Worm (Caenorhabditis elegans) whole organism, mixed stage, embryonic: ENCODE measurements around the gene sknr-1.
A peak's percentile ranks its signal among the peaks of the same experiment; 100 is the strongest.
"Not testable (repeated sequence)": the region's sequence is repeated elsewhere in the genome, so short reads cannot be mapped to it uniquely, and the experiment has no call there.

Experiments
- M03D4.4 ChIP-seq: sonication (generic microtip); optimal IDR thresholded peaks from 2 replicates; lab custom pipeline; 2017; ENCODE audit warnings: mild to moderate bottlenecking, missing genetic modification characterization, missing compliant biosample characterization
- bed-3 ChIP-seq: fragments of 200-800 bp; sonication (Bioruptor generic); optimal IDR thresholded peaks from 3 replicates; lab custom pipeline; 2018; ENCODE audit warnings: mild to moderate bottlenecking, missing genetic modification characterization, moderate library complexity, missing compliant biosample characterization
- blmp-1 ChIP-seq: fragments of 150-350 bp; optimal IDR thresholded peaks from 2 replicates; lab custom pipeline; 2014; ENCODE audit warnings: missing biosample characterization, missing genetic modification characterization
- ceh-39 ChIP-seq: fragments of 150-350 bp; optimal IDR thresholded peaks from 2 replicates; lab custom pipeline; 2014; ENCODE audit warnings: missing biosample characterization, missing genetic modification characterization
- ceh-43 ChIP-seq: fragments of 200-800 bp; sonication (Bioruptor generic); optimal IDR thresholded peaks from 2 replicates; lab custom pipeline; 2018; ENCODE audit warnings: mild to moderate bottlenecking, missing genetic modification characterization, moderate library complexity, missing compliant biosample characterization
- ceh-83 ChIP-seq: fragments of 200-800 bp; sonication (Bioruptor generic); optimal IDR thresholded peaks from 2 replicates; lab custom pipeline; 2018; ENCODE audit warnings: mild to moderate bottlenecking, missing genetic modification characterization, missing compliant biosample characterization
- ces-1 ChIP-seq: fragments of 150-350 bp; optimal IDR thresholded peaks from 2 replicates; lab custom pipeline; 2014; ENCODE audit warnings: missing biosample characterization, missing genetic modification reagents, missing genetic modification characterization
- cnd-1 ChIP-seq: fragments of 200-800 bp; sonication (Bioruptor generic); optimal IDR thresholded peaks from 2 replicates; lab custom pipeline; 2018; ENCODE audit warnings: mild to moderate bottlenecking, missing genetic modification characterization, missing compliant biosample characterization
- drap-1 ChIP-seq: fragments of 200-800 bp; sonication (Bioruptor generic); optimal IDR thresholded peaks from 3 replicates; lab custom pipeline; 2018; ENCODE audit warnings: mild to moderate bottlenecking, missing genetic modification characterization, missing compliant biosample characterization
- elt-1 ChIP-seq: sonication (generic microtip); optimal IDR thresholded peaks from 2 replicates; lab custom pipeline; 2017; ENCODE audit warnings: missing genetic modification characterization, mild to moderate bottlenecking, missing compliant biosample characterization, antibody characterized with exemption, moderate library complexity, borderline replicate concordance; ENCODE audit not compliant: insufficient read depth
- elt-3 ChIP-seq: fragments of 150-350 bp; optimal IDR thresholded peaks from 2 replicates; lab custom pipeline; 2014; ENCODE audit warnings: missing biosample characterization, missing genetic modification characterization
- flh-1 ChIP-seq: fragments of 200-800 bp; sonication (Bioruptor generic); optimal IDR thresholded peaks from 2 replicates; lab custom pipeline; 2018; ENCODE audit warnings: mild to moderate bottlenecking, missing genetic modification characterization, moderate library complexity, missing compliant biosample characterization
- ham-2 ChIP-seq: fragments of 200-800 bp; sonication (Bioruptor generic); optimal IDR thresholded peaks from 2 replicates; lab custom pipeline; 2018; ENCODE audit warnings: mild to moderate bottlenecking, missing genetic modification characterization, missing compliant biosample characterization
- hlh-1 ChIP-seq: fragments of 150-350 bp; optimal IDR thresholded peaks from 2 replicates; lab custom pipeline; 2014; ENCODE audit warnings: missing biosample characterization, missing genetic modification reagents, missing genetic modification characterization
- lin-13 ChIP-seq: fragments of 150-350 bp; optimal IDR thresholded peaks from 2 replicates; lab custom pipeline; 2014; ENCODE audit warnings: missing biosample characterization, missing genetic modification characterization
- lin-32 ChIP-seq: fragments of 200-800 bp; sonication (Bioruptor generic); optimal IDR thresholded peaks from 2 replicates; lab custom pipeline; 2018; ENCODE audit warnings: mild to moderate bottlenecking, missing genetic modification characterization, missing compliant biosample characterization
- lsy-2 ChIP-seq: fragments of 150-350 bp; optimal IDR thresholded peaks from 2 replicates; lab custom pipeline; 2014; ENCODE audit warnings: missing biosample characterization, missing genetic modification characterization
- mab-5 ChIP-seq: fragments of 150-350 bp; optimal IDR thresholded peaks from 2 replicates; lab custom pipeline; 2014; ENCODE audit warnings: missing biosample characterization, missing genetic modification characterization
- mep-1 ChIP-seq: fragments of 150-350 bp; optimal IDR thresholded peaks from 2 replicates; lab custom pipeline; 2017; ENCODE audit warnings: missing biosample characterization, missing genetic modification reagents, missing genetic modification characterization, inconsistent platforms
- mls-2 ChIP-seq: sonication (generic microtip); optimal IDR thresholded peaks from 2 replicates; lab custom pipeline; 2016; ENCODE audit warnings: mild to moderate bottlenecking, missing genetic modification characterization, moderate library complexity, missing compliant biosample characterization
- nhr-12 ChIP-seq: fragments of 150-350 bp; optimal IDR thresholded peaks from 2 replicates; lab custom pipeline; 2014; ENCODE audit warnings: missing biosample characterization, missing genetic modification characterization
- nhr-2 ChIP-seq: fragments of 150-350 bp; optimal IDR thresholded peaks from 2 replicates; lab custom pipeline; 2014; ENCODE audit warnings: missing biosample characterization, missing genetic modification characterization
- nhr-237 ChIP-seq: fragments of 150-350 bp; optimal IDR thresholded peaks from 2 replicates; lab custom pipeline; 2014; ENCODE audit warnings: missing biosample characterization, missing genetic modification characterization
- nhr-28 ChIP-seq: fragments of 150-350 bp; optimal IDR thresholded peaks from 2 replicates; lab custom pipeline; 2014; ENCODE audit warnings: missing biosample characterization, missing genetic modification characterization
- nhr-76 ChIP-seq: sonication (generic microtip); optimal IDR thresholded peaks from 2 replicates; lab custom pipeline; 2017; ENCODE audit warnings: missing biosample characterization, missing genetic modification characterization
- pha-4 ChIP-seq: fragments of 150-350 bp; optimal IDR thresholded peaks from 2 replicates; lab custom pipeline; 2018; ENCODE audit warnings: missing biosample characterization, missing genetic modification reagents, missing genetic modification characterization
- sem-2 ChIP-seq: fragments of 200-800 bp; sonication (Bioruptor generic); optimal IDR thresholded peaks from 2 replicates; lab custom pipeline; 2018; ENCODE audit warnings: mild to moderate bottlenecking, missing genetic modification characterization, missing compliant biosample characterization
- snpc-4 ChIP-seq: fragments of 150-350 bp; optimal IDR thresholded peaks from 2 replicates; lab custom pipeline; 2014; ENCODE audit warnings: missing biosample characterization, missing genetic modification characterization
- sptf-1 ChIP-seq: sonication (generic microtip); optimal IDR thresholded peaks from 2 replicates; lab custom pipeline; 2017; ENCODE audit warnings: mild to moderate bottlenecking, missing genetic modification characterization, moderate library complexity, missing compliant biosample characterization
- tbx-8 ChIP-seq: fragments of 200-800 bp; sonication (Bioruptor generic); optimal IDR thresholded peaks from 2 replicates; lab custom pipeline; 2018; ENCODE audit warnings: mild to moderate bottlenecking, missing genetic modification characterization, moderate library complexity, missing compliant biosample characterization
- unc-120 ChIP-seq: sonication (generic microtip); optimal IDR thresholded peaks from 2 replicates; lab custom pipeline; 2017; ENCODE audit warnings: missing genetic modification characterization, missing compliant biosample characterization; ENCODE audit not compliant: poor library complexity, severe bottlenecking
- unc-39 ChIP-seq: fragments of 150-350 bp; optimal IDR thresholded peaks from 2 replicates; lab custom pipeline; 2014; ENCODE audit warnings: missing biosample characterization, missing genetic modification characterization
- unc-62 ChIP-seq: fragments of 150-350 bp; optimal IDR thresholded peaks from 2 replicates; lab custom pipeline; 2014; ENCODE audit warnings: missing biosample characterization, missing genetic modification reagents, missing genetic modification characterization
- zip-8 ChIP-seq: fragments of 150-350 bp; optimal IDR thresholded peaks from 2 replicates; lab custom pipeline; 2014; ENCODE audit warnings: missing biosample characterization, missing genetic modification characterization
- ztf-11 ChIP-seq: fragments of 150-350 bp; optimal IDR thresholded peaks from 2 replicates; lab custom pipeline; 2014; ENCODE audit warnings: missing biosample characterization, missing genetic modification characterization

sknr-1 gene

ce11 chrV:2625360-2625759 lies at the start of gene sknr-1:
Gene sknr-1, minus strand, starts transcription at chrV:2625460.
- TF ChIP-seq drap-1, ces-1, ceh-43 (GFP tag; lab: Kevin White, UChicago): not testable (repeated sequence)
- TF ChIP-seq, all 35 proteins: peak for 0; not testable (repeated sequence) for 35

- TF ChIP-seq mls-2 (tag; lab: Kevin White, UChicago) (peak; percentile 81), pha-4 (tag; lab: Kevin White, UChicago) (no peak), sem-2 (GFP tag; lab: Kevin White, UChicago) (peak; percentile 59), unc-120 (tag; lab: Kevin White, UChicago) (peak; percentile 32), bed-3 (GFP tag; lab: Kevin White, UChicago) (peak; percentile 61), lin-13 (no peak), flh-1 (GFP tag; lab: Kevin White, UChicago) (peak; percentile 14), nhr-237 (tag; lab: Kevin White, UChicago) (no peak), nhr-2 (no peak), ztf-11 (tag; lab: Kevin White, UChicago) (no peak), cnd-1 (tag; lab: Kevin White, UChicago) (peak; percentile 59), ceh-83 (GFP tag; lab: Kevin White, UChicago) (peak; percentile 90), drap-1 (GFP tag; lab: Kevin White, UChicago) (peak; percentile 60), ceh-43 (GFP tag; lab: Kevin White, UChicago) (peak; percentile 49), blmp-1 (tag; lab: Kevin White, UChicago) (no peak), zip-8 (tag; lab: Kevin White, UChicago) (no peak), M03D4.4 (tag; lab: Kevin White, UChicago) (peak; percentile 63), hlh-1 (tag; lab: Kevin White, UChicago) (peak; percentile 10), sptf-1 (tag; lab: Kevin White, UChicago) (peak; percentile 79)
- TF ChIP-seq, all 35 proteins: peak for 12
These were observed 48.5 kb upstream of the sknr-1 start for ce11 chrV:2673807-2674206.

ce11 chrV:2672603-2673002 lies 47.3 kb upstream of the sknr-1 start, which contains the start of gene W02G9.3:
Gene W02G9.3, plus strand, starts transcription at chrV:2672986.
- no peak for TF ChIP-seq drap-1 (GFP tag; lab: Kevin White, UChicago)
- no peak for TF ChIP-seq unc-62 (GFP tag; lab: Kevin White, UChicago)
- TF ChIP-seq M03D4.4 (tag; lab: Kevin White, UChicago) = no peak
- no peak for TF ChIP-seq ceh-39 (tag; lab: Kevin White, UChicago)
- TF ChIP-seq nhr-76 (tag; lab: Kevin White, UChicago) = no peak
- peak; percentile 14 for TF ChIP-seq ceh-43 (GFP tag; lab: Kevin White, UChicago)
- peak; percentile 69 for TF ChIP-seq mep-1 (tag; lab: Kevin White, UChicago)
- TF ChIP-seq elt-1 (tag; lab: Kevin White, UChicago) = no peak
- TF ChIP-seq blmp-1 (tag; lab: Kevin White, UChicago) = no peak
- peak; percentile 61 for TF ChIP-seq lsy-2 (tag; lab: Kevin White, UChicago)
- TF ChIP-seq nhr-2 = no peak
- TF ChIP-seq tbx-8 (GFP tag; lab: Kevin White, UChicago) = no peak
- TF ChIP-seq nhr-28 (tag; lab: Kevin White, UChicago) = no peak
- no peak for TF ChIP-seq unc-39 (tag; lab: Kevin White, UChicago)
- no peak for TF ChIP-seq sem-2 (GFP tag; lab: Kevin White, UChicago)
- TF ChIP-seq mab-5 = peak; percentile 95
- peak; percentile 65 for TF ChIP-seq pha-4 (tag; lab: Kevin White, UChicago)
- TF ChIP-seq sptf-1 (tag; lab: Kevin White, UChicago) = peak; percentile 54
- TF ChIP-seq snpc-4 (tag; lab: Kevin White, UChicago) = no peak
- no peak for TF ChIP-seq lin-32 (GFP tag; lab: Kevin White, UChicago)
- TF ChIP-seq ceh-83 (GFP tag; lab: Kevin White, UChicago) = no peak
- TF ChIP-seq ztf-11 (tag; lab: Kevin White, UChicago) = no peak
- no peak for TF ChIP-seq elt-3 (tag; lab: Kevin White, UChicago)
- TF ChIP-seq nhr-12 (tag; lab: Kevin White, UChicago) = no peak
- no peak for TF ChIP-seq bed-3 (GFP tag; lab: Kevin White, UChicago)
- TF ChIP-seq flh-1 (GFP tag; lab: Kevin White, UChicago) = no peak
- peak; percentile 60 for TF ChIP-seq lin-13
- TF ChIP-seq cnd-1 (tag; lab: Kevin White, UChicago) = no peak
- TF ChIP-seq nhr-237 (tag; lab: Kevin White, UChicago) = peak; percentile 73
- no peak for TF ChIP-seq zip-8 (tag; lab: Kevin White, UChicago)
- TF ChIP-seq unc-120 (tag; lab: Kevin White, UChicago) = no peak
- TF ChIP-seq hlh-1 (tag; lab: Kevin White, UChicago) = no peak
- TF ChIP-seq ham-2 (GFP tag; lab: Kevin White, UChicago) = no peak
- peak; percentile 91 for TF ChIP-seq ces-1 (GFP tag; lab: Kevin White, UChicago)
- peak; percentile 40 for TF ChIP-seq mls-2 (tag; lab: Kevin White, UChicago)
